Worm (Caenorhabditis elegans) whole organism, L1 larva: ENCODE results near the gene clec-164.

Experiments
- C16A3.4 ChIP-seq: fragments of 150-350 bp; optimal IDR thresholded peaks from 2 replicates; lab custom pipeline; 2014; ENCODE audit warnings: missing biosample characterization, missing genetic modification characterization
- F16B12.6 ChIP-seq: fragments of 150-350 bp; optimal IDR thresholded peaks from 2 replicates; lab custom pipeline; 2014; ENCODE audit warnings: missing biosample characterization, missing genetic modification characterization
- aly-2 ChIP-seq: fragments of 150-350 bp; optimal IDR thresholded peaks from 2 replicates; lab custom pipeline; 2014; ENCODE audit warnings: missing biosample characterization, missing genetic modification characterization
- ama-1 ChIP-seq: fragments of 150-350 bp; optimal IDR thresholded peaks from 2 replicates; lab custom pipeline; 2014
- ceh-8 ChIP-seq: fragments of 200-800 bp; sonication (Bioruptor generic); optimal IDR thresholded peaks from 2 replicates; lab custom pipeline; 2018; ENCODE audit warnings: mild to moderate bottlenecking, missing genetic modification characterization, moderate library complexity, missing compliant biosample characterization
- dsc-1 ChIP-seq: sonication (generic microtip); optimal IDR thresholded peaks from 2 replicates; lab custom pipeline; 2016; ENCODE audit warnings: mild to moderate bottlenecking, missing genetic modification characterization, missing compliant biosample characterization
- efl-1 ChIP-seq, 4 experiments: fragments of 150-350 bp; optimal IDR thresholded peaks in 3 of 4; peaks in 1 of 4; 1 replicate in 1 of 4; 2 replicates in 3 of 4; lab custom pipeline; 2014; ENCODE audit warnings: missing biosample characterization in 2 of 4, missing genetic modification characterization in 2 of 4, missing genetic modification reagents in 2 of 4
- egl-27 ChIP-seq, 2 experiments: fragments of 150-350 bp in 1 of 2; sonication (generic microtip); optimal IDR thresholded peaks; 3 replicates each; lab custom pipeline; 2017 to 2018; ENCODE audit warnings: missing biosample characterization in 2 of 2, missing genetic modification characterization in 2 of 2, missing genetic modification reagents in 2 of 2
- elt-3 ChIP-seq, 6 experiments: fragments of 150-350 bp in 1 of 6; sonication (generic microtip); optimal IDR thresholded peaks; 2 replicates each; lab custom pipeline; 2017 to 2018; ENCODE audit warnings: missing biosample characterization in 6 of 6, missing genetic modification characterization in 6 of 6, inconsistent platforms in 1 of 6
- ets-5 ChIP-seq: fragments of 200-800 bp; sonication (Bioruptor generic); IDR thresholded peaks from 2 replicates; pipeline ENCODE4 v1.3.6; 2022; ENCODE audit warnings: missing genetic modification characterization, missing compliant biosample characterization
- fkh-10 ChIP-seq: sonication (generic microtip); optimal IDR thresholded peaks from 2 replicates; lab custom pipeline; 2017; ENCODE audit warnings: missing biosample characterization, missing genetic modification reagents, missing genetic modification characterization
- fkh-4 ChIP-seq: sonication (generic microtip); optimal IDR thresholded peaks from 2 replicates; lab custom pipeline; 2016; ENCODE audit warnings: missing compliant biosample characterization, missing genetic modification characterization, borderline replicate concordance
- fkh-8 ChIP-seq: sonication (generic microtip); optimal IDR thresholded peaks from 2 replicates; lab custom pipeline; 2016; ENCODE audit warnings: mild to moderate bottlenecking, missing genetic modification characterization, missing compliant biosample characterization
- fos-1 ChIP-seq: fragments of 150-350 bp; optimal IDR thresholded peaks from 2 replicates; lab custom pipeline; 2014; ENCODE audit warnings: missing biosample characterization, missing genetic modification characterization
- grh-1 ChIP-seq: fragments of 200-800 bp; sonication (Bioruptor generic); IDR thresholded peaks from 2 replicates; pipeline ENCODE4 v1.3.6; 2022; ENCODE audit warnings: missing genetic modification reagents, missing genetic modification characterization, missing compliant biosample characterization
- hlh-4 ChIP-seq: sonication (generic microtip); optimal IDR thresholded peaks from 2 replicates; lab custom pipeline; 2016; ENCODE audit warnings: mild to moderate bottlenecking, missing genetic modification characterization, missing compliant biosample characterization
- hpl-2 ChIP-seq: fragments of 150-350 bp; optimal IDR thresholded peaks from 2 replicates; lab custom pipeline; 2014; ENCODE audit warnings: missing biosample characterization, missing genetic modification reagents, missing genetic modification characterization
- isw-1 ChIP-seq: fragments of 200-800 bp; sonication (Bioruptor generic); IDR thresholded peaks from 2 replicates; pipeline ENCODE4 v1.3.6; 2022; ENCODE audit warnings: missing genetic modification characterization, missing compliant biosample characterization
- lin-39 ChIP-seq: fragments of 150-350 bp; optimal IDR thresholded peaks from 2 replicates; lab custom pipeline; 2014; ENCODE audit warnings: missing biosample characterization, missing genetic modification reagents, missing genetic modification characterization
- lsy-2 ChIP-seq, 2 experiments: fragments of 150-350 bp; optimal IDR thresholded peaks; 2 replicates each; lab custom pipeline; 2014; ENCODE audit warnings: missing biosample characterization in 2 of 2, missing genetic modification characterization in 2 of 2
- mdl-1 ChIP-seq, 2 experiments: fragments of 150-350 bp; optimal IDR thresholded peaks; 2 replicates each; lab custom pipeline; 2014 to 2017; ENCODE audit warnings: missing biosample characterization in 2 of 2, missing genetic modification characterization in 2 of 2, inconsistent platforms in 1 of 2
- nhr-11 ChIP-seq: fragments of 150-350 bp; optimal IDR thresholded peaks from 2 replicates; lab custom pipeline; 2014; ENCODE audit warnings: missing biosample characterization, missing genetic modification characterization
- nhr-12 ChIP-seq: sonication (generic microtip); optimal IDR thresholded peaks from 2 replicates; lab custom pipeline; 2017; ENCODE audit warnings: missing biosample characterization, missing genetic modification characterization
- nhr-19 ChIP-seq: fragments of 200-800 bp; sonication (Bioruptor generic); conservative IDR thresholded peaks from 2 replicates; pipeline ENCODE4 v1.3.6; 2022; ENCODE audit warnings: missing genetic modification characterization, missing compliant biosample characterization
- nhr-47 ChIP-seq: sonication (generic microtip); optimal IDR thresholded peaks from 2 replicates; lab custom pipeline; 2016; ENCODE audit warnings: mild to moderate bottlenecking, missing genetic modification characterization, moderate library complexity, missing compliant biosample characterization
- nhr-71 ChIP-seq: sonication (generic microtip); optimal IDR thresholded peaks from 2 replicates; lab custom pipeline; 2016; ENCODE audit warnings: mild to moderate bottlenecking, missing genetic modification characterization, moderate library complexity, missing compliant biosample characterization
- nhr-84 ChIP-seq: sonication (generic microtip); optimal IDR thresholded peaks from 2 replicates; lab custom pipeline; 2017; ENCODE audit warnings: missing biosample characterization, missing genetic modification characterization
- nhr-85 ChIP-seq: sonication (generic microtip); peaks from one replicate; lab custom pipeline; 2016; ENCODE audit warnings: missing genetic modification characterization, inconsistent platforms, missing compliant biosample characterization
- nhr-90 ChIP-seq: sonication (generic microtip); optimal IDR thresholded peaks from 2 replicates; lab custom pipeline; 2016; ENCODE audit warnings: mild to moderate bottlenecking, missing genetic modification characterization, missing compliant biosample characterization; ENCODE audit not compliant: poor library complexity
- rnt-1 ChIP-seq: sonication (generic microtip); optimal IDR thresholded peaks from 2 replicates; lab custom pipeline; 2016; ENCODE audit warnings: mild to moderate bottlenecking, missing genetic modification characterization, moderate library complexity, missing compliant biosample characterization
- snpc-4 ChIP-seq: fragments of 150-350 bp; optimal IDR thresholded peaks from 2 replicates; lab custom pipeline; 2014; ENCODE audit warnings: missing biosample characterization, missing genetic modification characterization
- snu-23 ChIP-seq: sonication (generic microtip); optimal IDR thresholded peaks from 2 replicates; lab custom pipeline; 2016; ENCODE audit warnings: missing genetic modification characterization, missing compliant biosample characterization
- sox-4 ChIP-seq: sonication (generic microtip); optimal IDR thresholded peaks from 2 replicates; lab custom pipeline; 2016; ENCODE audit warnings: missing genetic modification characterization, missing compliant biosample characterization
- sptf-1 ChIP-seq: fragments of 150-350 bp; optimal IDR thresholded peaks from 2 replicates; lab custom pipeline; 2014; ENCODE audit warnings: missing biosample characterization, missing genetic modification characterization
- sup-37 ChIP-seq: fragments of 200-800 bp; sonication (Bioruptor generic); optimal IDR thresholded peaks from 2 replicates; lab custom pipeline; 2018; ENCODE audit warnings: mild to moderate bottlenecking, missing genetic modification characterization, missing compliant biosample characterization
- swsn-7 ChIP-seq: sonication (generic microtip); optimal IDR thresholded peaks from 2 replicates; lab custom pipeline; 2016; ENCODE audit warnings: missing genetic modification characterization, missing compliant biosample characterization
- tbx-2 ChIP-seq: sonication (generic microtip); optimal IDR thresholded peaks from 2 replicates; lab custom pipeline; 2016; ENCODE audit warnings: missing genetic modification characterization, missing compliant biosample characterization
- unc-130 ChIP-seq: fragments of 150-350 bp; optimal IDR thresholded peaks from 2 replicates; lab custom pipeline; 2017; ENCODE audit warnings: missing biosample characterization, missing genetic modification characterization, inconsistent platforms
- unc-86 ChIP-seq: sonication (generic microtip); optimal IDR thresholded peaks from 2 replicates; lab custom pipeline; 2016; ENCODE audit warnings: missing genetic modification characterization, missing compliant biosample characterization
- xbp-1 ChIP-seq: sonication (generic microtip); optimal IDR thresholded peaks from 2 replicates; lab custom pipeline; 2016; ENCODE audit warnings: missing genetic modification characterization, missing compliant biosample characterization
- ztf-4 ChIP-seq: fragments of 150-350 bp; optimal IDR thresholded peaks from 2 replicates; lab custom pipeline; 2014; ENCODE audit warnings: missing biosample characterization, missing genetic modification characterization

The clec-164 gene

ce11 chrIV:756956-757355 is 40.5 kb downstream of the clec-164 start:
- no peak for TF ChIP-seq xbp-1
- no peak for TF ChIP-seq isw-1 (GFP tag; lab: Robert Waterston, UW)
- no peak for TF ChIP-seq sox-4 (tag; lab: Kevin White, UChicago)
- TF ChIP-seq egl-27 (tag; optimal IDR thresholded peaks at IDR 0.05; lab: Kevin White, UChicago) = no peak
- TF ChIP-seq, all 84 proteins: peak for 0

- TF ChIP-seq efl-1 (optimal IDR thresholded peaks at IDR 0.05; lab: Kevin White, UChicago) = no peak
- peak in 1 of 2 experiments; percentile 57 for TF ChIP-seq efl-1 (GFP tag; optimal IDR thresholded peaks at IDR 0.05 in 1 of 2; lab: Kevin White, UChicago)
- TF ChIP-seq lin-39 (tag; lab: Kevin White, UChicago) = no peak
- TF ChIP-seq, all 84 proteins: peak for 1
These were observed 41.1 kb downstream of the clec-164 start for ce11 chrIV:757548-757947.

- TF ChIP-seq egl-27 (tag; optimal IDR thresholded peaks at IDR 0.05; lab: Kevin White, UChicago) = no peak
- TF ChIP-seq fkh-4 (tag; lab: Kevin White, UChicago) = peak; percentile 16
- TF ChIP-seq ets-5 (GFP tag; lab: Robert Waterston, UW) = no peak
- TF ChIP-seq nhr-11 (tag; lab: Kevin White, UChicago) = no peak
- no peak for TF ChIP-seq efl-1 (optimal IDR thresholded peaks at IDR 0.05; lab: Kevin White, UChicago)
- TF ChIP-seq efl-1 (GFP tag; optimal IDR thresholded peaks at IDR 0.05 in 1 of 2; lab: Kevin White, UChicago) = peak in 1 of 2 experiments; percentile 86
- TF ChIP-seq unc-86 (tag; lab: Kevin White, UChicago) = no peak
- TF ChIP-seq fkh-8 (tag; lab: Kevin White, UChicago) = peak; percentile 46
- no peak for TF ChIP-seq fkh-10 (GFP tag; lab: Kevin White, UChicago)
- TF ChIP-seq dsc-1 (tag; lab: Kevin White, UChicago) = peak; percentile 80
- no peak for TF ChIP-seq nhr-47 (tag; lab: Kevin White, UChicago)
- peak; percentile 5 for TF ChIP-seq tbx-2
These were observed 43.8 kb downstream of the clec-164 start, which contains the start of gene gst-40 for ce11 chrIV:760267-760666. Gene gst-40 (plus strand): TSS chrIV:760502.

ce11 chrIV:762016-762459 is 45.6 kb downstream of the clec-164 start:
- peak; percentile 69 for TF ChIP-seq nhr-71 (tag; lab: Kevin White, UChicago)
- TF ChIP-seq mdl-1 (tag; optimal IDR thresholded peaks at IDR 0.05; lab: Kevin White, UChicago) = no peak
- no peak for TF ChIP-seq sup-37 (GFP tag; lab: Kevin White, UChicago)
- no peak for TF ChIP-seq sptf-1
- TF ChIP-seq nhr-84 = no peak
- TF ChIP-seq hpl-2 = no peak
- TF ChIP-seq efl-1 (optimal IDR thresholded peaks at IDR 0.05; lab: Kevin White, UChicago) = peak; percentile 11 to 32
- TF ChIP-seq efl-1 (GFP tag; optimal IDR thresholded peaks at IDR 0.05 in 1 of 2; lab: Kevin White, UChicago) = no peak
- peak; percentile 14 for TF ChIP-seq C16A3.4
- no peak for TF ChIP-seq ceh-8 (GFP tag; lab: Kevin White, UChicago)
- peak in 2 of 6 experiments; percentile 28 to 31 for TF ChIP-seq elt-3 (tag; optimal IDR thresholded peaks at IDR 0.05; lab: Kevin White, UChicago)
- peak; percentile 12 for TF ChIP-seq ama-1 (lab: Kevin White, UChicago)
- no peak for TF ChIP-seq snpc-4
- TF ChIP-seq lsy-2 (tag; optimal IDR thresholded peaks at IDR 0.05; lab: Kevin White, UChicago) = peak; percentile 23 to 31
- TF ChIP-seq grh-1 (GFP tag; lab: Robert Waterston, UW) = peak; percentile 53; the same call in 1 of the 2 replicates
- no peak for TF ChIP-seq hlh-4 (tag; lab: Kevin White, UChicago)
- peak; percentile 5 for TF ChIP-seq rnt-1 (tag; lab: Kevin White, UChicago)
- peak; percentile 33 for TF ChIP-seq nhr-47 (tag; lab: Kevin White, UChicago)
- no peak for TF ChIP-seq F16B12.6 (tag; lab: Kevin White, UChicago)
- no peak for TF ChIP-seq unc-130 (tag; lab: Kevin White, UChicago)
- TF ChIP-seq nhr-19 (GFP tag; lab: Robert Waterston, UW) = peak; percentile 35; the same call in 1 of the 2 replicates
- peak; percentile 63 for TF ChIP-seq aly-2 (tag; lab: Kevin White, UChicago)
- no peak for TF ChIP-seq nhr-12
- TF ChIP-seq nhr-85 = peak; percentile 88
- TF ChIP-seq xbp-1 = peak; percentile 28
- no peak for TF ChIP-seq swsn-7 (tag; lab: Kevin White, UChicago)
- peak; percentile 36 for TF ChIP-seq nhr-90 (tag; lab: Kevin White, UChicago)
- TF ChIP-seq snu-23 (GFP tag; lab: Kevin White, UChicago) = peak; percentile 36
- TF ChIP-seq fos-1 (tag; lab: Kevin White, UChicago) = peak; percentile 13
- no peak for TF ChIP-seq ztf-4 (tag; lab: Kevin White, UChicago)
- TF ChIP-seq, all 84 proteins: peak for 16
